Worm (Caenorhabditis elegans): Measurements from ENCODE around the gene sek-4.

- TF ChIP-seq ceh-48 (tag; optimal IDR thresholded peaks at IDR 0.05) (no peak), pat-9 (tag; optimal IDR thresholded peaks at IDR 0.05) (no peak), pha-4 (tag; optimal IDR thresholded peaks at IDR 0.05) (no peak), C38D4.7 (GFP tag; optimal IDR thresholded peaks at IDR 0.05) (no peak), ceh-9 (tag; optimal IDR thresholded peaks at IDR 0.05) (no peak), hlh-30 (tag; optimal IDR thresholded peaks at IDR 0.05; ENCODE audit: insufficient read depth) (no peak), unc-86 (tag; optimal IDR thresholded peaks at IDR 0.05) (no peak), nfya-1 (tag; optimal IDR thresholded peaks at IDR 0.05) (no peak), hlh-8 (tag; optimal IDR thresholded peaks at IDR 0.05) (no peak), pqm-1 (tag; optimal IDR thresholded peaks at IDR 0.05) (no peak), ets-4 (tag; optimal IDR thresholded peaks at IDR 0.05) (no peak), ceh-14 (tag; optimal IDR thresholded peaks at IDR 0.05) (no peak)
Measured at ce11 chrX:5339889-5340288, 35.0 kb upstream of the sek-4 start, which contains the start of gene C26B9.2.
